Fruit fly (Drosophila melanogaster) whole organism, wandering third instar larva: ENCODE results near the gene CG31638.

Source experiments
- Abd-B ChIP-seq: fragments of >200 bp; optimal IDR thresholded peaks from 2 replicates; lab custom pipeline; 2017; ENCODE audit warnings: missing biosample characterization, missing genetic modification characterization
- CG9705 ChIP-seq: fragments of 200-800 bp; sonication (Bioruptor generic); optimal IDR thresholded peaks from 2 replicates; lab custom pipeline; 2018; ENCODE audit warnings: missing biosample characterization, mild to moderate bottlenecking, missing genetic modification characterization
- CrebA ChIP-seq: fragments of 200-800 bp; sonication (Bioruptor generic); optimal IDR thresholded peaks from 2 replicates; lab custom pipeline; 2016; ENCODE audit warnings: missing biosample characterization, mild to moderate bottlenecking, missing genetic modification characterization, borderline replicate concordance
- Dfd ChIP-seq: fragments of >200 bp; optimal IDR thresholded peaks from 2 replicates; lab custom pipeline; 2017; ENCODE audit warnings: missing biosample characterization, missing genetic modification characterization
- Dif ChIP-seq: fragments of 200-275, 200-300 bp; sonication (Bioruptor generic); optimal IDR thresholded peaks from 2 replicates; lab custom pipeline; 2018; ENCODE audit warnings: missing biosample characterization, missing genetic modification characterization; ENCODE audit not compliant: partially characterized antibody
- GATAd ChIP-seq: sonication (Bioruptor generic); optimal IDR thresholded peaks from 2 replicates; lab custom pipeline; 2016; ENCODE audit warnings: missing biosample characterization, missing genetic modification characterization
- HLH106 ChIP-seq: fragments of 200-800 bp; optimal IDR thresholded peaks from 3 replicates; lab custom pipeline; 2019; ENCODE audit warnings: missing biosample characterization, mild to moderate bottlenecking, missing genetic modification characterization, moderate library complexity
- Hnf4 ChIP-seq: fragments of 200-800 bp; sonication (Bioruptor generic); optimal IDR thresholded peaks from 2 replicates; lab custom pipeline; 2016; ENCODE audit warnings: missing biosample characterization, mild to moderate bottlenecking, missing genetic modification characterization
- Hr78 ChIP-seq: fragments of >200 bp; optimal IDR thresholded peaks from 2 replicates; lab custom pipeline; 2017; ENCODE audit warnings: missing biosample characterization, missing genetic modification characterization
- Hr83 ChIP-seq: fragments of 200-300 bp; sonication (Bioruptor generic); optimal IDR thresholded peaks from 2 replicates; lab custom pipeline; 2016; ENCODE audit warnings: missing biosample characterization, mild to moderate bottlenecking, missing genetic modification characterization, moderate library complexity; ENCODE audit not compliant: poor library complexity, severe bottlenecking
- Jra ChIP-seq: sonication (Bioruptor generic); optimal IDR thresholded peaks from 2 replicates; lab custom pipeline; 2016; ENCODE audit warnings: missing biosample characterization, missing genetic modification characterization
- Mio ChIP-seq: sonication (Bioruptor generic); optimal IDR thresholded peaks from 2 replicates; lab custom pipeline; 2016; ENCODE audit warnings: missing biosample characterization, missing genetic modification characterization
- Myc ChIP-seq: fragments of >200 bp; optimal IDR thresholded peaks from 2 replicates; lab custom pipeline; 2017
- N ChIP-seq: fragments of >200 bp; optimal IDR thresholded peaks from 2 replicates; lab custom pipeline; 2018; ENCODE audit warnings: missing biosample characterization, missing external identifiers, missing genetic modification characterization
- OdsH ChIP-seq: fragments of 200-800 bp; sonication (Bioruptor generic); optimal IDR thresholded peaks from 2 replicates; lab custom pipeline; 2016; ENCODE audit warnings: missing biosample characterization, mild to moderate bottlenecking, missing genetic modification characterization
- Rel ChIP-seq, 2 experiments: fragments of 200-800 bp; sonication (Bioruptor generic) in 1 of 2; optimal IDR thresholded peaks; 2 replicates in 1 of 2; 3 replicates in 1 of 2; lab custom pipeline; 2016 to 2019; ENCODE audit warnings: mild to moderate bottlenecking in 2 of 2, missing biosample characterization in 2 of 2, missing genetic modification characterization in 2 of 2, moderate library complexity in 1 of 2
- Sp1 ChIP-seq: fragments of 200-800 bp; sonication (Bioruptor generic); optimal IDR thresholded peaks from 3 replicates; lab custom pipeline; 2019; ENCODE audit warnings: missing biosample characterization, mild to moderate bottlenecking, missing genetic modification characterization, moderate library complexity
- Vsx2 ChIP-seq: fragments of 200-300, 225-300 bp; sonication (Bioruptor generic); optimal IDR thresholded peaks from 2 replicates; lab custom pipeline; 2018; ENCODE audit warnings: missing biosample characterization, missing genetic modification characterization; ENCODE audit not compliant: partially characterized antibody
- br ChIP-seq: fragments of 200-800 bp; sonication (Bioruptor generic); optimal IDR thresholded peaks from 2 replicates; lab custom pipeline; 2016; ENCODE audit warnings: missing biosample characterization, missing genetic modification characterization
- brk ChIP-seq: fragments of 200-800 bp; sonication (Bioruptor generic); optimal IDR thresholded peaks from 2 replicates; lab custom pipeline; 2016; ENCODE audit warnings: missing biosample characterization, mild to moderate bottlenecking, missing genetic modification characterization
- dmrt93B ChIP-seq: fragments of 200-800 bp; sonication (Bioruptor generic); optimal IDR thresholded peaks from 2 replicates; lab custom pipeline; 2018; ENCODE audit warnings: missing biosample characterization, mild to moderate bottlenecking, missing genetic modification characterization
- dsf ChIP-seq: sonication (Bioruptor generic); optimal IDR thresholded peaks from 2 replicates; lab custom pipeline; 2016; ENCODE audit warnings: missing biosample characterization, missing genetic modification characterization, borderline replicate concordance
- ey ChIP-seq: fragments of 200-800 bp; sonication (Bioruptor generic); optimal IDR thresholded peaks from 2 replicates; lab custom pipeline; 2016; ENCODE audit warnings: missing biosample characterization, missing genetic modification characterization
- fru ChIP-seq: fragments of 200-800 bp; sonication (Bioruptor generic); optimal IDR thresholded peaks from 3 replicates; lab custom pipeline; 2016; ENCODE audit warnings: missing biosample characterization, mild to moderate bottlenecking, missing genetic modification characterization
- h ChIP-seq: fragments of 200-800 bp; sonication (Bioruptor generic); optimal IDR thresholded peaks from 3 replicates; lab custom pipeline; 2016; ENCODE audit warnings: missing biosample characterization, mild to moderate bottlenecking, missing genetic modification characterization
- jim ChIP-seq: fragments of 175-275, 200-325 bp; sonication (Bioruptor generic); optimal IDR thresholded peaks from 2 replicates; lab custom pipeline; 2016; ENCODE audit warnings: missing biosample characterization, mild to moderate bottlenecking, missing genetic modification characterization
- lola ChIP-seq: fragments of >200 bp; optimal IDR thresholded peaks from 2 replicates; lab custom pipeline; 2017; ENCODE audit warnings: missing biosample characterization, missing genetic modification characterization
- pan ChIP-seq: fragments of >200 bp; optimal IDR thresholded peaks from 2 replicates; lab custom pipeline; 2017
- psq ChIP-seq: fragments of 200-800 bp; sonication (Bioruptor generic); optimal IDR thresholded peaks from 3 replicates; lab custom pipeline; 2017; ENCODE audit warnings: missing biosample characterization, mild to moderate bottlenecking, missing genetic modification characterization, moderate library complexity
- sage ChIP-seq: fragments of 200-800 bp; sonication (Bioruptor generic); optimal IDR thresholded peaks from 2 replicates; lab custom pipeline; 2016; ENCODE audit warnings: missing biosample characterization, mild to moderate bottlenecking, missing genetic modification characterization
- sv ChIP-seq: fragments of 200-800 bp; sonication (Bioruptor generic); optimal IDR thresholded peaks from 3 replicates; lab custom pipeline; 2016; ENCODE audit warnings: missing biosample characterization, missing genetic modification characterization
- tai ChIP-seq: sonication (Bioruptor generic); optimal IDR thresholded peaks from 2 replicates; lab custom pipeline; 2016; ENCODE audit warnings: missing biosample characterization, missing genetic modification characterization
- woc ChIP-seq: sonication (Bioruptor generic); optimal IDR thresholded peaks from 2 replicates; lab custom pipeline; 2016; ENCODE audit warnings: missing biosample characterization, mild to moderate bottlenecking, missing genetic modification characterization

Gene CG31638

DNA sequence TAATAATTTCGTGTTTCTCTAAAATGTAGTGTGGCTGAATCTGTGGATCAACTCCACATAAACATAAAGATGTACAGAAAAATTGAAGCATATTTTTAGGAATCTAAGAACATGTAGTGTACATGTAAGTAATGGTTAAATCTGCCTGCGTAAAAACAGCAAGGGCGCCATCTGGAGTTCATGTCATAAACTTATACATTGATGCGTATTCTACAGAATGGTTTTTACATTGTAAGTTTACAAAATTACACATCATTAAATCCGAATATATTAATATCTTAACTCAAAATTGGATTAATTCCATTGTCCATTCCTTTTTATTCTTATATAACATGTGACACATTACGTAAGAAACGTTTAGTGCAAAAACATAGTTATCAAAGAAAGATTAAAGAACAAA is 36.1 kb downstream of the CG31638 start:
- TF ChIP-seq Myc (lab: Kevin White, UChicago) (peak; percentile 64), h (peak; percentile 11), CG9705 (GFP tag; lab: Kevin White, UChicago) (no peak), Hr83 (GFP tag; lab: Kevin White, UChicago) (peak; percentile 16)

DNA sequence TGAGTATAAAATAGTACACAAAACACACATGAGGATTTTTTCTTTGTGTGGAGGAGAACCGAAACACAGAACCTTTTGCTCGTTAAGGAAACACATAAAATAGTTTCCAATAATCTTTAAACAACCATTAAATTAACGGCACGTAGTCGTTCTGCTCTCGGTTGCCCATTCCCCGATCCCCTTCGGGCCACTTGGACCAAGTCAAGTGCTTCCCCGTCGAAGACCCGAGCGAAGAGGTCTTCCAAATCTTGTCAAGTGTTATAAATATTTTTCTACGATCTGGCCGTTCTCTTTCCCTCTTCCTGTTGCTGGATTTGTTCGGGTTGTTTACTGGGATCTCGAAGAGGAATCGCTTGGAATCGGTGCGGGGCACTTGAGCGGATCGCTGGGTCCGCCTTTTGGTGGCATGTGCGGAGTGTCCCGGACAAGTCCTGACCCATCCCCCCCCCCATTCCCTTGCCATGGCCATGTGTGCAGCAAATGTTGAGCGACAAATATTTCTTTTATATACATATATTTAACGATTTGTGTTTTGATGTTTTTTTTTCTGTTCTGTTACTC is 40.2 kb downstream of the CG31638 start:
- TF ChIP-seq tai (GFP tag; lab: Kevin White, UChicago) (no peak), Sp1 (GFP tag; lab: Kevin White, UChicago) (no peak), OdsH (GFP tag; lab: Kevin White, UChicago) (no peak), pan (lab: Kevin White, UChicago) (no peak), sv (GFP tag; lab: Kevin White, UChicago) (no peak), N (no peak), Jra (no peak), sage (GFP tag; lab: Kevin White, UChicago) (no peak), ey (no peak), Mio (no peak), woc (GFP tag; lab: Kevin White, UChicago) (no peak)

DNA sequence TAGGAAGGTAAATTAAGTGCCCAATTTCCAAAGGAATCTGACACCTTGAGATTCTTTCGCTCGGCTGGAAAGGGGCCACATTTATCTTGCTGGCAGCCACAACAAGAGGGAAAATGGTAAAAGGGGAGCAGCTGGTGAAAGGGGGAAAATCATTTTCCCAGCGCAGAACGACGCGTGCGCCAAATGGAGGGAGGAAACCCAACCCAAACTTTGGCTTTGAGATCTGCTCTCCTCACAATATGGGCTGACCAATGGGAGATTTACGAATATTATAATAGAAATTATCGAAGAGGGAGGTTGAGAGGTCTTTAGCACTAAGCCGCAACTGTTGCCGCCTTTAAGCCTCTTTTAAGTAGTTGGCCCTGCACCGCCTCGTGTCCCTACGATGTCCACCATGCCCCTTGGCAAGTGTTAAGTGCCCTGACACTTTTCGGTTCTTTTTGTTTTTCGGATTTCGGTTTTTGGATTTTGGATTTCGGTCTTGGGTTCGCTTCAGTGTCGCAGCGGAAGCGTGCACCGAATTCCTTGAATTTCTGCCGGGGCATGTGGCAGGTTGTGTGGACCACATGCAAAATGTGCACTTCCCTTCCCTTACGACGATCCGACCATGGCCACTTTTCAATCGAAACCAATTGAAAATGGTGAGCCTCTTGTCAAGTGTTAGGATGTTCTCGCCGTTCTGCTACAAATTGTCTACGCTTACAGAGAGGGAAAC is 41.3 kb downstream of the CG31638 start:
- no peak for TF ChIP-seq HLH106 (tag; lab: Kevin White, UChicago)
- TF ChIP-seq br (GFP tag; lab: Kevin White, UChicago): no peak
- TF ChIP-seq OdsH (GFP tag; lab: Kevin White, UChicago): no peak
- no peak for TF ChIP-seq Myc (lab: Kevin White, UChicago)
- TF ChIP-seq CrebA (GFP tag; lab: Kevin White, UChicago): no peak
- TF ChIP-seq Hnf4: no peak
- no peak for TF ChIP-seq lola (GFP tag; lab: Kevin White, UChicago)
- TF ChIP-seq brk: no peak
- no peak for TF ChIP-seq Rel (GFP tag; optimal IDR thresholded peaks at IDR 0.05; lab: Kevin White, UChicago)
- no peak for TF ChIP-seq Rel (tag; optimal IDR thresholded peaks at IDR 0.05; lab: Kevin White, UChicago)
- no peak for TF ChIP-seq GATAd
- no peak for TF ChIP-seq sage (GFP tag; lab: Kevin White, UChicago)
- TF ChIP-seq fru (GFP tag; lab: Kevin White, UChicago): no peak
- TF ChIP-seq psq (GFP tag; lab: Kevin White, UChicago): no peak
- no peak for TF ChIP-seq Mio
- no peak for TF ChIP-seq pan (lab: Kevin White, UChicago)

DNA sequence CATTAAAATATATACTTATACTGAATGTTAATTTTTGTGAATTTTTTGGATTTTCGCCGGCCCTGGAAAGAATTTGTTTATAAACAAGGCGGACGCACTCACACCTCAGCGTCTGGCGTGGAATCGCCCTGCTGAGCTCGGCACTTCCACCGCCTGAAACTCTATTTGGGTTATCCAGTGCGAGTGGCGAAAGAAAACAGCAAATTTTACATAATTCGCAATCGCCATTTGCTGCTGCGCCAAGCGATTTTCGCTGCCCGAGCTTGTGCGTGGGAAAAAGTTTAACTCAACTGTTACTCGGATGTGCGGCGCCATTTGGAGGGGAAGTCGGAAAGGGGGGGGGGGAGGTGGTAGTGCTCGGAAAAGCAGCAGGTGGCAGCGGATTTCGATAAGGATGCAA is 42.1 kb downstream of the CG31638 start:
- TF ChIP-seq HLH106 (tag; lab: Kevin White, UChicago) (no peak), woc (GFP tag; lab: Kevin White, UChicago) (no peak), psq (GFP tag; lab: Kevin White, UChicago) (no peak), fru (GFP tag; lab: Kevin White, UChicago) (no peak), Vsx2 (GFP tag; lab: Kevin White, UChicago) (no peak), dmrt93B (no peak), OdsH (GFP tag; lab: Kevin White, UChicago) (no peak), Abd-B (GFP tag; lab: Kevin White, UChicago) (no peak), jim (GFP tag; lab: Kevin White, UChicago) (no peak), h (no peak), N (no peak), dsf (GFP tag; lab: Kevin White, UChicago) (no peak), Dif (GFP tag; lab: Kevin White, UChicago) (no peak), Hnf4 (no peak), tai (GFP tag; lab: Kevin White, UChicago) (no peak)

DNA sequence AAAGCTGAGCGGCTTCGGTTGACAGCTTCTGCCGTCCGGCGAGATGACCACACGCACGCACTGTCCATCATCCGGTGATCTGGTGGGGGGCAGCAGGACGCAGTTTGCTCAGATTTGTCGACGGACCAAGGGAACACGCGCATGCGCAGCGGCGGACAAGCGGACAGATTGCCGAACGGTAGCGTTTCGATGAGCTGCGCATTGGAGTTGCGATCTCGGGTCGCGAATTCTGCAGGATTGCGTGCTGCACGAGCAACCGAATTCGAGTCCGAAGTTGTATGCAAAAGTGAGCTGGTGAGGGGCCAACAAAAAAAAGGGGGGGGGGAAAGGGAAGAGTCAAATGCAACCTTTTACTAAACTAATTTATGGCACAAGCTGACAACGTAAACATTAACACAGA is 42.9 kb downstream of the CG31638 start:
- TF ChIP-seq woc (GFP tag; lab: Kevin White, UChicago) (no peak), tai (GFP tag; lab: Kevin White, UChicago) (no peak), Sp1 (GFP tag; lab: Kevin White, UChicago) (no peak), Vsx2 (GFP tag; lab: Kevin White, UChicago) (no peak), pan (lab: Kevin White, UChicago) (no peak), GATAd (no peak), Hr78 (GFP tag; lab: Kevin White, UChicago) (no peak), lola (GFP tag; lab: Kevin White, UChicago) (no peak), dmrt93B (no peak), dsf (GFP tag; lab: Kevin White, UChicago) (no peak), Dfd (no peak), fru (GFP tag; lab: Kevin White, UChicago) (no peak)
